Worm (Caenorhabditis elegans) whole organism, L2 larva: ENCODE data around the gene ptr-18.

Experiments
- ZK546.5 ChIP-seq: sonication (generic microtip); optimal IDR thresholded peaks from 2 replicates; lab custom pipeline; 2017; ENCODE audit warnings: missing biosample characterization, missing genetic modification characterization
- ceh-16 ChIP-seq: fragments of 150-350 bp; optimal IDR thresholded peaks from 2 replicates; lab custom pipeline; 2014; ENCODE audit warnings: missing biosample characterization, missing genetic modification characterization
- ceh-82 ChIP-seq: fragments of 150-350 bp; optimal IDR thresholded peaks from 2 replicates; lab custom pipeline; 2014; ENCODE audit warnings: missing biosample characterization, missing genetic modification characterization
- crh-2 ChIP-seq: sonication (generic microtip); optimal IDR thresholded peaks from 2 replicates; lab custom pipeline; 2017; ENCODE audit warnings: missing biosample characterization, missing genetic modification characterization
- nhr-237 ChIP-seq: fragments of 150-350 bp; optimal IDR thresholded peaks from 2 replicates; lab custom pipeline; 2014; ENCODE audit warnings: missing biosample characterization, missing genetic modification characterization
- sem-4 ChIP-seq: fragments of 150-350 bp; optimal IDR thresholded peaks from 2 replicates; lab custom pipeline; 2014; ENCODE audit warnings: missing biosample characterization, missing genetic modification reagents, missing genetic modification characterization

- TF ChIP-seq nhr-237 (tag; lab: Kevin White, UChicago) (no peak), ceh-82 (no peak), crh-2 (tag; lab: Kevin White, UChicago) (no peak), ceh-16 (tag; lab: Kevin White, UChicago) (no peak), ZK546.5 (tag; lab: Kevin White, UChicago) (no peak), sem-4 (tag; lab: Kevin White, UChicago) (no peak)
Observed at ce11 chrII:12997413-12997812, 32.1 kb downstream of the ptr-18 start, which contains the start of gene Y38F1A.7.
